Worm (Caenorhabditis elegans): ENCODE results near the gene F42C5.4.

Gene F42C5.4

DNA sequence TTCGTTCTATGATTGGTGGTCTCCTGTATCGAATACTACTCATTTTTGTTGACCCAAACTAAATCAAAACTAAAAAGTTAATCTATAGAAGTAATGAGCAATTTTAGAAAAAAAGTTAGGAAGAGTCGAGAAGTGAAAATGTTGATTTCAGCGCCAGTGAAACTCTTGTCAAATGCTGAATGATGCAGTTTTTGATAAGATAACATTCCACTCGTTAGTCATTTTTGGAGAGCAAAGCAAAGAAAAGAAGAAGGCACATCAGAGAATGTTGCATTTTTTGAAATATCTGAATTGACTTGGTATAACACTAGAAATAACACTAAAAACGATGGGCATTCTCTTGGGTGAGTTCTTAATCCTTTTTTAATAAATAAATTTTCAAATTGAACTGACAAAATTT, 37.0 kb upstream of the F42C5.4 start, which contains the start of gene sqst-2:
sqst-2 (minus strand) TSS at position 58 of the 400 bp plus-strand sequence.
- TF ChIP-seq R02D3.7 (tag; optimal IDR thresholded peaks at IDR 0.05) (no peak), pqm-1 (tag; optimal IDR thresholded peaks at IDR 0.05) (peak; percentile 41), egl-5 (tag; optimal IDR thresholded peaks at IDR 0.05) (no peak), elt-2 (tag; optimal IDR thresholded peaks at IDR 0.05) (peak; percentile 49)

DNA sequence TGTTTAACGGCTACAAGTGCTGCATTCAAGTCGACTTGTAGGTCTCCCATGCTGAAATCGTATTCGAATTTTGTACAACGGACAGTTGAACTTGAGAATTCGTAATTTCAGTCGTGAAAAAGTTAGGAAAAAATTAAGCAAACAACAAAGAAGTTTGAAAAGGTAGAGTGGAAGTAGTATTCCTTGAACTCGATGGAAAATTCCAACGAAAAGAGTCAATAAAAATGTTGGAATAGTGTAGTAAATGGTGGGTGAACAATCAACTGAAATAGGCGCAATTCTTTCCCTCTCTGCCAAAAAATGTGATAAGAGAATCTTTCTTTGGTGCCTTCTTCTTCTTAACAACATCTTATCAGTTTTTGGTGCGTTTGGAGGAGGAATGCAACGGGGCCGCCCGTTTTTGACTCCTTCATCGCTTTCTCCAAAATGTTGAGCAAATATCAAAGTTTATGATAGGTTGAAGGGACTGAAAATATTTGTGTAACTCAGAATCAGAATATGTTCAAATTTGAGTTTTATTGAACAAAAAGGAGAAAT, 34.8 kb upstream of the F42C5.4 start, which contains the start of gene ifo-1:
ifo-1 (minus strand) TSS at position 51 of the 537 bp plus-strand sequence.
- TF ChIP-seq pqm-1 (tag; optimal IDR thresholded peaks at IDR 0.05) (peak; percentile 92), pha-4 (tag; optimal IDR thresholded peaks at IDR 0.05) (no peak), elt-1 (tag; optimal IDR thresholded peaks at IDR 0.05) (no peak), elt-2 (tag; optimal IDR thresholded peaks at IDR 0.05) (peak; percentile 95), nhr-11 (tag; optimal IDR thresholded peaks at IDR 0.05) (no peak), hmg-11 (tag; optimal IDR thresholded peaks at IDR 0.05) (no peak), jun-1 (tag; optimal IDR thresholded peaks at IDR 0.05) (peak; percentile 39), tbx-2 (tag; optimal IDR thresholded peaks at IDR 0.05) (no peak), ceh-28 (tag; optimal IDR thresholded peaks at IDR 0.05) (no peak), ceh-16 (tag; optimal IDR thresholded peaks at IDR 0.05) (no peak), nhr-237 (tag; optimal IDR thresholded peaks at IDR 0.05) (no peak), nhr-43 (tag; optimal IDR thresholded peaks at IDR 0.05; ENCODE audit: poor library complexity, severe bottlenecking) (no peak), ceh-9 (tag; optimal IDR thresholded peaks at IDR 0.05) (no peak), nhr-28 (tag; optimal IDR thresholded peaks at IDR 0.05) (no peak)

ce11 chrIV:7325698-7326097, 33.8 kb upstream of the F42C5.4 start:
- TF ChIP-seq elt-2 (tag; optimal IDR thresholded peaks at IDR 0.05): peak; percentile 74
- TF ChIP-seq aly-2 (tag; optimal IDR thresholded peaks at IDR 0.05): no peak
- TF ChIP-seq pqm-1 (tag; optimal IDR thresholded peaks at IDR 0.05): peak; percentile 88

DNA sequence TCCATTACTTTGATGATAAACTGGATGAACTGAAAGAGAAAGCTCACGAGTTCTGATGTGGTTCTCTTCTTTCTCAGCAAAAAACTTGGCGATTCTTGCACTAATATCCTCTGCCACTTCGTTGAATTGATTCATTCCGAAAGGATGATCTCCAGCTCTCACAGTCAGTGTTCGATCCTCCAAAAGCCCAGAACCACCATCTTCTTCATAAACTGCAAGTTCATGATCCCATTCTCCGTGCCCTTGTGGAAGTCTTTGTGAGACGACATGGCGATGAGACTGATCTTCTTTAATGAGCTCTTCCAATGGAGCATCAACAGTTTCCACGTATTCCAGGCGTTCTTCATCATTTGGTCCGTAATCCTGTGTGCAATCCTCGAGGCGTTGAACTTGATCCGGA, 33.0 kb upstream of the F42C5.4 start:
- TF ChIP-seq nhr-77 (tag; optimal IDR thresholded peaks at IDR 0.05) (no peak), R02D3.7 (tag; optimal IDR thresholded peaks at IDR 0.05) (no peak), nhr-12 (tag; optimal IDR thresholded peaks at IDR 0.05) (no peak), nfya-1 (tag; optimal IDR thresholded peaks at IDR 0.05; ENCODE audit: insufficient read depth) (no peak)

DNA sequence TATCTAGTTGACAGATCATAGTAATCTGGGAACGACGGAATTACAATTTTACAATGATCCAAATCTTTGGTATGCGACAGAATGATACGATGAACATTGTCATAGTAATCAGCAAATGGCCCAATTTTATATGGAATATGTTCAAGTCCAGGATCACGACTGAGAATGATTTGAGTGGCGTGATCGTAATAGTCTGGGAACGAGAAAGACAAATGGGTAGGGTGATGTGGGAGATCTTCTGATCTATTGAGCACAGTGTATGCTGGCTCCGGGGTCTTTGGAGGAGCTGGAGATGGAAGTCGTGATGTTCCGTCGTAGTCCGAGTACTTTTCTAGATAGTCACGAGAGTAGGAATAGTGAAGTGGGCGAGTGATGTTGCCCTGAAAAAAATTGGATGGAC, 32.0 kb upstream of the F42C5.4 start:
- TF ChIP-seq ceh-28 (tag; optimal IDR thresholded peaks at IDR 0.05): no peak

DNA sequence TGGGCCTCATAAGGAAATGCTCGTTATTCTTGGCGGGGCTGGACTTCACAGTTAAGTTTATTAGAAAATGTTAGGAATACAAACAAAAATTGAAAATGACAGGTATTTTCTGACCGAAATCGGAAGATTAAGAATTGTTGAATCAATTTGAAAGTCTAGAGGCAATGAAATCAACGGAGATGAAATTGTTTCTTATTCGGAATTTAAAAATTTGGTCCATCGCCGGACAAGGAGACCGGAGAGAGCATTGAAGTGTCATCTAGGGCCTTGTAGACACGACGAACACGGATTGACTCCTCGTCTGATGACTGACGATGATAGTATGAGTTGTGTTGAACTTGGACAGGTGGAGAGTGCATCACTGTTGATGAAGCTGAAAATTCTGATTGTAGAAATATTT, 28.8 kb upstream of the F42C5.4 start:
- TF ChIP-seq ceh-9 (tag; optimal IDR thresholded peaks at IDR 0.05) (no peak), zag-1 (tag; optimal IDR thresholded peaks at IDR 0.05) (no peak), unc-39 (tag; optimal IDR thresholded peaks at IDR 0.05) (no peak), eor-1 (tag; optimal IDR thresholded peaks at IDR 0.05) (no peak), aly-2 (tag; optimal IDR thresholded peaks at IDR 0.05) (no peak), daf-12 (tag; optimal IDR thresholded peaks at IDR 0.05) (no peak), egl-5 (tag; optimal IDR thresholded peaks at IDR 0.05) (no peak)

DNA sequence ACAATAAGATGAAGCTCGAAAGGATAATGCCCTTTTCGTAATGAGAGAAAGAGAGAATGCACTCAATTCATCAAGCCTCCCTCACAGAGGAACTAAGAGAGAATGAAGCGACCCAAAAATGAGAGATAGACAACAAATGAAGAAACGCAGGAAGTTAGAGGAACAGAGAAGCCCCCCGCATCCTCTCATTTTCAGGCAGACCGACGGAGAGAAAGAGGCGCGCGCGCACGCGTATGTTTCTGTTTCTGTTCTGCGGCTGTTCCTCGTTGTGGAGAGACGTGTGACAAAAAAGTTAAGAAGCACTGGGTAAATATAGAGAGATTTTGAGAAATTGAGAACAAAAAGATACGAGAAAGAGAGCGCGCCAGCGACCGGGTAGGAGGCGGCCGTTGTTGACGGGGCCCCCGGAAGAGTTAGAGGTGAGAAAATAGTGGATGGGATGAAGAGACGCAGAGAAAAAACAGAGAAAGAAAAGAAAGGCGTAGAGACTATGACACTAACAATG, 28.1 kb upstream of the F42C5.4 start:
- TF ChIP-seq hmg-11 (tag; optimal IDR thresholded peaks at IDR 0.05) (peak; percentile 96), ztf-4 (tag; optimal IDR thresholded peaks at IDR 0.05) (no peak), unc-39 (tag; optimal IDR thresholded peaks at IDR 0.05) (no peak), egl-27 (tag; optimal IDR thresholded peaks at IDR 0.05) (peak; percentile 10), pha-4 (tag; optimal IDR thresholded peaks at IDR 0.05) (peak; percentile 84), mml-1 (tag; optimal IDR thresholded peaks at IDR 0.05) (no peak), skn-1 (tag; optimal IDR thresholded peaks at IDR 0.05) (peak; percentile 21), ceh-82 (tag; optimal IDR thresholded peaks at IDR 0.05) (peak; percentile 51), nhr-67 (tag; optimal IDR thresholded peaks at IDR 0.05) (no peak), jun-1 (tag; optimal IDR thresholded peaks at IDR 0.05) (peak; percentile 62), R02D3.7 (tag; optimal IDR thresholded peaks at IDR 0.05) (peak; percentile 43), nhr-11 (tag; optimal IDR thresholded peaks at IDR 0.05) (no peak), mdl-1 (tag; optimal IDR thresholded peaks at IDR 0.05) (peak; percentile 79), nhr-237 (tag; optimal IDR thresholded peaks at IDR 0.05) (no peak), ZK546.5 (tag; optimal IDR thresholded peaks at IDR 0.05) (no peak), sea-2 (GFP tag; optimal IDR thresholded peaks at IDR 0.05) (no peak), ceh-9 (tag; optimal IDR thresholded peaks at IDR 0.05) (no peak), lin-39 (tag; optimal IDR thresholded peaks at IDR 0.05) (peak; percentile 90), elt-2 (tag; optimal IDR thresholded peaks at IDR 0.05) (peak; percentile 69), tbx-2 (tag; optimal IDR thresholded peaks at IDR 0.05) (peak; percentile 80), elt-3 (tag; optimal IDR thresholded peaks at IDR 0.05) (no peak), pqm-1 (tag; optimal IDR thresholded peaks at IDR 0.05) (peak; percentile 51), fos-1 (tag; optimal IDR thresholded peaks at IDR 0.05) (no peak), daf-12 (tag; optimal IDR thresholded peaks at IDR 0.05) (no peak), fkh-2 (tag; optimal IDR thresholded peaks at IDR 0.05) (no peak), lin-15B (tag; optimal IDR thresholded peaks at IDR 0.05) (peak; percentile 50), nhr-28 (tag; optimal IDR thresholded peaks at IDR 0.05) (no peak), ztf-11 (tag; optimal IDR thresholded peaks at IDR 0.05) (no peak)
